Fruit fly (Drosophila melanogaster): ENCODE measurements around the gene CG11131.

Gene CG11131

DNA sequence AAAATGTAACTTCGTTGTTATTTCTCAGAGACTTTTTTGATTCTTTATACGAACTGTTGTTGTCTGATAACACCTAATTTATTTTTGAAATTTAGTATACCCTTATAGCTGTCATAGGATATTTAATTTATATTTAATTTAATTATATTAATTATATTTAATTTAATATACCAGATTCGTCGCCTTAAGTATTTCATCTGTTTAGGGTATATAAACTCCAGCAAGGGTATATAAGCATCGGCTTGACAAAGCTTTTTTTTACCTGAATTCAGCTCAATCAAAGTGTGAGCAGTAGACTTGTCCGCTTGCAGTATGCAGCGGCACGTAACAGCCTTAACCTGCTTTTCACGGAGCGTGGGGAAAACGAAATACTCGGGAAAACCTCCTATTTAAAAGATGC, 14.9 kb upstream of the CG11131 start:
- TF ChIP-seq Hr96 (GFP tag; optimal IDR thresholded peaks at IDR 0.05) (no peak), Clk (GFP tag; optimal IDR thresholded peaks at IDR 0.05) (no peak), CG14711 (tag; optimal IDR thresholded peaks at IDR 0.05) (no peak), cic (GFP tag; optimal IDR thresholded peaks at IDR 0.05) (no peak), CG5204 (GFP tag; optimal IDR thresholded peaks at IDR 0.05) (no peak), Mnt (GFP tag; optimal IDR thresholded peaks at IDR 0.05) (no peak), CG7101 (tag; optimal IDR thresholded peaks at IDR 0.05) (no peak), CG12768 (GFP tag; optimal IDR thresholded peaks at IDR 0.05) (no peak), CG1620 (GFP tag; optimal IDR thresholded peaks at IDR 0.05) (no peak), bab1 (GFP tag; optimal IDR thresholded peaks at IDR 0.05) (no peak), ovo (GFP tag; optimal IDR thresholded peaks at IDR 0.05) (no peak), CG7045 (GFP tag; optimal IDR thresholded peaks at IDR 0.05) (no peak), toe (GFP tag; optimal IDR thresholded peaks at IDR 0.05) (no peak), kay (GFP tag; ENCODE audit: borderline replicate concordance) (no peak), pad (GFP tag; optimal IDR thresholded peaks at IDR 0.05) (no peak), CG33017 (tag; optimal IDR thresholded peaks at IDR 0.05) (no peak), Crg-1 (GFP tag; optimal IDR thresholded peaks at IDR 0.05) (no peak), CG11617 (GFP tag; optimal IDR thresholded peaks at IDR 0.05) (no peak)

DNA sequence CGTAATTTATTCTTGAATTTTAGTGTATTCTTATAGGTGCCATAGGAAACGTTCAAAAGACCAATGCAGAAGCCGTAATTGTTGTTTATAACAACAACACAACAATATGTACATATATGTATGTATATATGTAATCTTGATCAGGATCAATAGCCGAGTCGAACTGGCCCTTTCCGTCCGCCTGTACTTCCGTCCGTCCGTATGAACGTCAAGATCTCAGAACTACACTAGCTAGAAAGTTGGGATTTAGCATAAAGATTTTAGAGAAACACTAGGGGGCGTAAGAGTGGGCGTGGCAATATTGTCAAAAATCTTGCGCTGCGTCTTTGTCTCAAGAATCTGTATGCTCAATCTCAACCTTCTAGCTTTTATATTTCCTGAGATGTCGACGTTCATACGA, 14.1 kb upstream of the CG11131 start:
- TF ChIP-seq cic (GFP tag; optimal IDR thresholded peaks at IDR 0.05) (no peak), CG33017 (tag; optimal IDR thresholded peaks at IDR 0.05) (no peak), tj (GFP tag; optimal IDR thresholded peaks at IDR 0.05) (no peak), CG1620 (GFP tag; optimal IDR thresholded peaks at IDR 0.05) (no peak), CG11617 (GFP tag; optimal IDR thresholded peaks at IDR 0.05) (no peak), CG5204 (GFP tag; optimal IDR thresholded peaks at IDR 0.05) (no peak), kay (GFP tag; ENCODE audit: borderline replicate concordance) (no peak), pad (GFP tag; optimal IDR thresholded peaks at IDR 0.05) (no peak), cnc (optimal IDR thresholded peaks at IDR 0.05) (no peak), toe (GFP tag; optimal IDR thresholded peaks at IDR 0.05) (no peak), Mnt (GFP tag; optimal IDR thresholded peaks at IDR 0.05) (no peak), Hr96 (GFP tag; optimal IDR thresholded peaks at IDR 0.05) (no peak)

DNA sequence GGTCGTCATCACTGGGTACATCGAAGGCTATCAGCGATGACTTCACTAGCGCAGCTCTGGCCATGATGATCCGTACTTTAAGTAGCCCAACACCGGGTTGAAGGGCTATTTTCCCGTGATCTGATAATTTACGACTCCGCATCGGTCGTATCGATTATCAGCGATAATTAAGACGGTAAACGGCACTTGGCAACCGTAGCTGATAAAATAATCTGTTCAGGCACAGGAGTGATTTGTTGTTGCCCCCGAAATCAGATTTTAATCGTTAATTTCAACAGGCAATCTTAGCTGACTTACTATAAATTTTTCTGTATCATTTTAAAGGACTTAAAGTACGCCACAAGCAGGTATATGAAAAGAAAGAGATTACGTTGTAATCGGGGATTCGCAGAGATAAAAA, 12.7 kb upstream of the CG11131 start:
- TF ChIP-seq cic (GFP tag; optimal IDR thresholded peaks at IDR 0.05) (no peak), Hr96 (GFP tag; optimal IDR thresholded peaks at IDR 0.05) (no peak), CG7101 (tag; optimal IDR thresholded peaks at IDR 0.05) (no peak), pad (GFP tag; optimal IDR thresholded peaks at IDR 0.05) (no peak), CG11617 (GFP tag; optimal IDR thresholded peaks at IDR 0.05) (no peak), CG14711 (tag; optimal IDR thresholded peaks at IDR 0.05) (no peak), CG33017 (tag; optimal IDR thresholded peaks at IDR 0.05) (no peak), CG5204 (GFP tag; optimal IDR thresholded peaks at IDR 0.05) (no peak), CG7045 (GFP tag; optimal IDR thresholded peaks at IDR 0.05) (no peak), kay (GFP tag; ENCODE audit: borderline replicate concordance) (no peak), toe (GFP tag; optimal IDR thresholded peaks at IDR 0.05) (no peak), CG1620 (GFP tag; optimal IDR thresholded peaks at IDR 0.05) (no peak), bab1 (GFP tag; optimal IDR thresholded peaks at IDR 0.05) (no peak), cnc (optimal IDR thresholded peaks at IDR 0.05) (no peak), tj (GFP tag; optimal IDR thresholded peaks at IDR 0.05) (no peak), ovo (GFP tag; optimal IDR thresholded peaks at IDR 0.05) (no peak), Crg-1 (GFP tag; optimal IDR thresholded peaks at IDR 0.05) (no peak), Clk (GFP tag; optimal IDR thresholded peaks at IDR 0.05) (no peak), CG12768 (GFP tag; optimal IDR thresholded peaks at IDR 0.05) (no peak), Mnt (GFP tag; optimal IDR thresholded peaks at IDR 0.05) (no peak)

DNA sequence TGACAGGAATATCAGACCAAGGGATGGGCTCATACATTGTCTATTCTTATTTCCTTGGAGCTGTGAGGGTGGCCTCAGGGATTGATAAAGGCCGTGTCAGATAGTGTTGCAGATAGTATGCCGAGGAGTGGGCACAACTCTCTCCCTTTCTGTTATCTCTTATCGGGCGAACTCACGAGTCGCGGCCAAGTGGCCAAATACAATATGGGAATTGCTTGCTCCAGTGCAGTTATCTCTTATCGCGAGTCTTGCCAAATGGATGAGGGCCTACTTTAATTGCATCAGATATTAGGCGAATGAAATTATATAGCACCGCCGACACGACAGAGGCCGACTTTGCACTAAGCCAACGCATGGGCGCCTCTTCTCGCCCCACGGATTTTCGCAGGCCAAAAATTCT, 11.6 kb upstream of the CG11131 start:
- TF ChIP-seq tj (GFP tag; optimal IDR thresholded peaks at IDR 0.05) (no peak), CG7101 (tag; optimal IDR thresholded peaks at IDR 0.05) (no peak), Mnt (GFP tag; optimal IDR thresholded peaks at IDR 0.05) (peak; percentile 15), CG11617 (GFP tag; optimal IDR thresholded peaks at IDR 0.05) (no peak), ovo (GFP tag; optimal IDR thresholded peaks at IDR 0.05) (no peak), bab1 (GFP tag; optimal IDR thresholded peaks at IDR 0.05) (no peak), CG14711 (tag; optimal IDR thresholded peaks at IDR 0.05) (no peak), CG12768 (GFP tag; optimal IDR thresholded peaks at IDR 0.05) (peak; percentile 65), Clk (GFP tag; optimal IDR thresholded peaks at IDR 0.05) (no peak), toe (GFP tag; optimal IDR thresholded peaks at IDR 0.05) (no peak), pad (GFP tag; optimal IDR thresholded peaks at IDR 0.05) (no peak), cic (GFP tag; optimal IDR thresholded peaks at IDR 0.05) (peak; percentile 70)

DNA sequence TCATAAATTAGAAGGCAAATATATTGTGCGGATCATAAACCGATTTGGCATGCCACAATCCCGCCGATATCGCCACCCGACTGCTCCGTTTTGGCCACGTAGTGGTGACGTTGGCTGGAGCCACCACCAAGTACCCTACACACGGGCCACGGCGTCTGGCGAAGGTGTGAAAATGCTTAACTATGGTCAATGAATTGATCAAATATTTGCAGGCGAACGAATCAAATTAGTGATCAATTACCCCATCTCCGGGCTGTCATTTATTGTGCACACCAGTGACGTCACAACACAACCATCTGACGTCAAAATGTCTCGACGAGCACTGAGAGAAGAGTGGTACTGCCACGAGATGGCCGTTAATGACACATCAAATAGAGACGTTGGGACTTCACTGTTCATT, 10.9 kb upstream of the CG11131 start:
- TF ChIP-seq toe (GFP tag; optimal IDR thresholded peaks at IDR 0.05), result no peak
- no peak for TF ChIP-seq Clk (GFP tag; optimal IDR thresholded peaks at IDR 0.05)
- TF ChIP-seq cnc (optimal IDR thresholded peaks at IDR 0.05), result no peak
- no peak for TF ChIP-seq bab1 (GFP tag; optimal IDR thresholded peaks at IDR 0.05)
- no peak for TF ChIP-seq CG12768 (GFP tag; optimal IDR thresholded peaks at IDR 0.05)
- TF ChIP-seq CG11617 (GFP tag; optimal IDR thresholded peaks at IDR 0.05), result no peak
- no peak for TF ChIP-seq CG7101 (tag; optimal IDR thresholded peaks at IDR 0.05)
- TF ChIP-seq CG5204 (GFP tag; optimal IDR thresholded peaks at IDR 0.05), result no peak
- TF ChIP-seq CG33017 (tag; optimal IDR thresholded peaks at IDR 0.05), result no peak
- TF ChIP-seq kay (GFP tag; ENCODE audit: borderline replicate concordance), result no peak
- no peak for TF ChIP-seq ovo (GFP tag; optimal IDR thresholded peaks at IDR 0.05)

DNA sequence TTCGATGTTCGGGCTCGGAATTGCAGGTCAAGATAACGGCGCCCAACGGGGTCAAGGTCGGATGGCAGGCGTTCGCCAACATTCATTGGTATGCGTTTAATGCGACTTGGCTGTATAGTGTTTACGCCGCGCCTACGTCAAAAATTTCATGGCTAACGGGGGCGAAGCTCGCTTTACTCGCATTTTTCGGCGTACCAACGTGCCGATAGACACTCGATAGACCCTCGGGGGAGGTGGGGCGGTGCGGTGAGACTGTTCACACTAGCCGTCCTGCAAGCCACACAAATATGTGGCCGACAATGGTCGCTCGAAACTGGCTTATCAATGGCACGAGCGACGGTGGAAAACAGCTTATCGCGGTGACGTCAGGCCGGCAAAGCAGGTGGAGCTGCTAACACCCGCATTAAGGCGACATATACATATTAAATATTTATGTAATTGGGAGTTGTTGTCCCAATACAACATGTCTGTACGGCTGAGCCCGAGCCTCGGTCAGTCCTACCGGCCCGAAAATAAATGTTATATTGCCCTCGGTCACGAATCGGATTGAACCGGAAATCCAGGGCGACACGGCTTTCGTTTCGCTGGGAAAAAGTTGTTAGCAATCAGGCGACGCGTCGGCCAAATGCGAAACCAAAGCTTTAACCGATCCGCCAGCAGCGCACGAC, 9.8 kb upstream of the CG11131 start:
- TF ChIP-seq toe (GFP tag; optimal IDR thresholded peaks at IDR 0.05) (no peak), bab1 (GFP tag; optimal IDR thresholded peaks at IDR 0.05) (no peak), CG14711 (tag; optimal IDR thresholded peaks at IDR 0.05) (no peak), Mnt (GFP tag; optimal IDR thresholded peaks at IDR 0.05) (no peak), CG11617 (GFP tag; optimal IDR thresholded peaks at IDR 0.05) (no peak), CG33017 (tag; optimal IDR thresholded peaks at IDR 0.05) (no peak), cnc (optimal IDR thresholded peaks at IDR 0.05) (no peak), CG5204 (GFP tag; optimal IDR thresholded peaks at IDR 0.05) (no peak), CG7045 (GFP tag; optimal IDR thresholded peaks at IDR 0.05) (no peak), cic (GFP tag; optimal IDR thresholded peaks at IDR 0.05) (no peak), ovo (GFP tag; optimal IDR thresholded peaks at IDR 0.05) (no peak), pad (GFP tag; optimal IDR thresholded peaks at IDR 0.05) (no peak), CG7101 (tag; optimal IDR thresholded peaks at IDR 0.05) (no peak), CG1620 (GFP tag; optimal IDR thresholded peaks at IDR 0.05) (no peak), Clk (GFP tag; optimal IDR thresholded peaks at IDR 0.05) (no peak), kay (GFP tag; ENCODE audit: borderline replicate concordance) (no peak), tj (GFP tag; optimal IDR thresholded peaks at IDR 0.05) (no peak), Hr96 (GFP tag; optimal IDR thresholded peaks at IDR 0.05) (no peak), CG12768 (GFP tag; optimal IDR thresholded peaks at IDR 0.05) (no peak), Crg-1 (GFP tag; optimal IDR thresholded peaks at IDR 0.05) (no peak)
